Worm (Caenorhabditis elegans): ENCODE data around the gene F25B5.6.

DNA sequence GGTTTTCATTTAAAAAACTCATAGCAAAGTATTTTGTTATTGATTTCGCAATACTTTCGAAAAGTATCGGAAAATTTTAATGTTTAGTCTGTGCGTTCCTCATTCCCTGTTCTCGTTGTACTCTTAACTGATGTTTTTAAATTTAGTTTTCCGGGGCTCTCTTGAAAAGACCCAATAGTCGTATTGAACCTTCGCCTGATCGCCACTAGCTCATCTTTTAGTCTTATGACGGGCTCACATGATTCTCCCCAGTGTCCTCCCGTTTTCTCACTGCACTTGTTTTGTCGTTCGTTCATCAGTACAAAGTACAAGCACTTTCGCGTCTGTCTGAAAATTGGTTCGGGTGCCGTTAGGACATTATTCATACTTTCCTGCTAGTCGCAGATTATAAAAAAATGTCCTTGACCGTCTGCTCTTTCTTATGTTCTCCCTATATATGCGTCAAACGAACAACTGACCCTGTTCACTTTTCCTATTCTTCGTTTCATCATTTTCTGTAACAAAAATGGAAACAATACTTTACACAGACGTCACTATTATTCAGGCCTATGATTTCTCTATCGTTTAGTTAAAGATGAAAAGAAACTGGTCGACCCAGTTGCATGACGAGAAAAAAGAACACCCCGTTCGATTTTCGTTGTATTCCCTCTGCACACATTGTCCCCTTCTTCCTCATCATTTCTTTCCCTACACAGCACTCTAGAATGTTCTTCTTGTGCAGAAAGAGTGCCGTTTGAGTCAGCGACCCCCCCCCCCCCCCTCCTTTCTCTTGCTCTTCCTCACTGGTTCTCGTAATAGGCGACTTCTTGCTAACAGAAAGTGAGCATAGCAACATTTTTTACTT lies 8.9 kb downstream of the F25B5.6 start, which contains the start of gene ubq-1:
- no peak for TF ChIP-seq snpc-4 (tag; optimal IDR thresholded peaks at IDR 0.05)
- peak; percentile 27; the same call in 1 of the 2 replicates for TF ChIP-seq pha-4 (GFP tag; IDR thresholded peaks at IDR 0.05)
- no peak for TF ChIP-seq pha-4 (tag; optimal IDR thresholded peaks at IDR 0.05)
- TF ChIP-seq pqm-1 (tag; optimal IDR thresholded peaks at IDR 0.05) = no peak
- no peak for TF ChIP-seq nhr-28 (tag; optimal IDR thresholded peaks at IDR 0.05)
- no peak; the same call in 1 of the 2 replicates for TF ChIP-seq dmd-9 (GFP tag; IDR thresholded peaks at IDR 0.05)
- no peak for TF ChIP-seq nhr-25 (tag; optimal IDR thresholded peaks at IDR 0.05; ENCODE audit: borderline replicate concordance, insufficient read depth)
- no peak for TF ChIP-seq mdl-1 (tag; optimal IDR thresholded peaks at IDR 0.05)
- no peak for TF ChIP-seq nhr-237 (tag; optimal IDR thresholded peaks at IDR 0.05)
- no peak for TF ChIP-seq ceh-20 (GFP tag; IDR thresholded peaks at IDR 0.05)
- TF ChIP-seq mep-1 (tag; optimal IDR thresholded peaks at IDR 0.05) = peak; percentile 19
- TF ChIP-seq ztf-7 (tag; optimal IDR thresholded peaks at IDR 0.05) = peak; percentile 12
- TF ChIP-seq ama-1 (optimal IDR thresholded peaks at IDR 0.05) = no peak
- TF ChIP-seq F49E8.2 (tag; optimal IDR thresholded peaks at IDR 0.05; ENCODE audit: borderline replicate concordance) = no peak
- peak; percentile 10 for TF ChIP-seq mes-2 (tag; optimal IDR thresholded peaks at IDR 0.05; ENCODE audit: poor library complexity, severe bottlenecking)
